Worm (Caenorhabditis elegans) whole organism, L1 larva: ENCODE results near the gene era-1.

Experiments
- C04F5.9 ChIP-seq: sonication (generic microtip); optimal IDR thresholded peaks from 2 replicates; lab custom pipeline; 2016; ENCODE audit warnings: missing genetic modification characterization, missing compliant biosample characterization
- C34B4.2 ChIP-seq: sonication (generic microtip); optimal IDR thresholded peaks from 2 replicates; lab custom pipeline; 2017; ENCODE audit warnings: mild to moderate bottlenecking, missing genetic modification characterization, missing compliant biosample characterization
- F16B12.6 ChIP-seq: fragments of 150-350 bp; optimal IDR thresholded peaks from 2 replicates; lab custom pipeline; 2014; ENCODE audit warnings: missing biosample characterization, missing genetic modification characterization
- alr-1 ChIP-seq: fragments of 200-800 bp; sonication (Bioruptor generic); optimal IDR thresholded peaks from 2 replicates; lab custom pipeline; 2018; ENCODE audit warnings: borderline replicate concordance, mild to moderate bottlenecking, missing genetic modification characterization, missing compliant biosample characterization
- ama-1 ChIP-seq: fragments of 150-350 bp; optimal IDR thresholded peaks from 2 replicates; lab custom pipeline; 2014
- blmp-1 ChIP-seq: fragments of 150-350 bp; optimal IDR thresholded peaks from 2 replicates; lab custom pipeline; 2014; ENCODE audit warnings: missing biosample characterization, missing genetic modification characterization
- ceh-8 ChIP-seq: fragments of 200-800 bp; sonication (Bioruptor generic); optimal IDR thresholded peaks from 2 replicates; lab custom pipeline; 2018; ENCODE audit warnings: mild to moderate bottlenecking, missing genetic modification characterization, moderate library complexity, missing compliant biosample characterization
- ces-1 ChIP-seq: fragments of 150-350 bp; optimal IDR thresholded peaks from 2 replicates; lab custom pipeline; 2014; ENCODE audit warnings: missing biosample characterization, missing genetic modification reagents, missing genetic modification characterization
- dpl-1 ChIP-seq, 3 experiments: fragments of 150-350 bp in 2 of 3; sonication (generic microtip) in 1 of 3; optimal IDR thresholded peaks; 2 replicates each; lab custom pipeline; 2014 to 2017; ENCODE audit warnings: missing biosample characterization in 3 of 3, missing genetic modification characterization in 3 of 3, missing genetic modification reagents in 3 of 3
- efl-1 ChIP-seq, 4 experiments: fragments of 150-350 bp; optimal IDR thresholded peaks in 3 of 4; peaks in 1 of 4; 1 replicate in 1 of 4; 2 replicates in 3 of 4; lab custom pipeline; 2014; ENCODE audit warnings: missing biosample characterization in 2 of 4, missing genetic modification characterization in 2 of 4, missing genetic modification reagents in 2 of 4
- efl-3 ChIP-seq: fragments of 200-800 bp; sonication (Bioruptor generic); optimal IDR thresholded peaks from 2 replicates; lab custom pipeline; 2018; ENCODE audit warnings: mild to moderate bottlenecking, missing genetic modification characterization, missing compliant biosample characterization
- elt-2 ChIP-seq: sonication (generic microtip); optimal IDR thresholded peaks from 2 replicates; lab custom pipeline; 2016; ENCODE audit warnings: missing genetic modification characterization, mild to moderate bottlenecking, inconsistent platforms, missing compliant biosample characterization, missing genetic modification reagents
- fkh-10 ChIP-seq: sonication (generic microtip); optimal IDR thresholded peaks from 2 replicates; lab custom pipeline; 2017; ENCODE audit warnings: missing biosample characterization, missing genetic modification reagents, missing genetic modification characterization
- fkh-4 ChIP-seq: sonication (generic microtip); optimal IDR thresholded peaks from 2 replicates; lab custom pipeline; 2016; ENCODE audit warnings: missing compliant biosample characterization, missing genetic modification characterization, borderline replicate concordance
- isw-1 ChIP-seq: fragments of 200-800 bp; sonication (Bioruptor generic); IDR thresholded peaks from 2 replicates; pipeline ENCODE4 v1.3.6; 2022; ENCODE audit warnings: missing genetic modification characterization, missing compliant biosample characterization
- mep-1 ChIP-seq: fragments of 150-350 bp; optimal IDR thresholded peaks from 2 replicates; lab custom pipeline; 2014; ENCODE audit warnings: missing biosample characterization, missing genetic modification characterization
- nhr-19 ChIP-seq: fragments of 200-800 bp; sonication (Bioruptor generic); conservative IDR thresholded peaks from 2 replicates; pipeline ENCODE4 v1.3.6; 2022; ENCODE audit warnings: missing genetic modification characterization, missing compliant biosample characterization
- nhr-77 ChIP-seq: fragments of 150-350 bp; optimal IDR thresholded peaks from 2 replicates; lab custom pipeline; 2014; ENCODE audit warnings: missing biosample characterization, missing genetic modification characterization
- nhr-84 ChIP-seq: sonication (generic microtip); optimal IDR thresholded peaks from 2 replicates; lab custom pipeline; 2017; ENCODE audit warnings: missing biosample characterization, missing genetic modification characterization
- nhr-85 ChIP-seq: sonication (generic microtip); peaks from one replicate; lab custom pipeline; 2016; ENCODE audit warnings: missing genetic modification characterization, inconsistent platforms, missing compliant biosample characterization
- nhr-90 ChIP-seq: sonication (generic microtip); optimal IDR thresholded peaks from 2 replicates; lab custom pipeline; 2016; ENCODE audit warnings: mild to moderate bottlenecking, missing genetic modification characterization, missing compliant biosample characterization; ENCODE audit not compliant: poor library complexity
- pag-3 ChIP-seq: sonication (generic microtip); optimal IDR thresholded peaks from 2 replicates; lab custom pipeline; 2017; ENCODE audit warnings: missing genetic modification characterization, mild to moderate bottlenecking, missing compliant biosample characterization, antibody characterized with exemption, borderline replicate concordance; ENCODE audit not compliant: insufficient read depth
- pqm-1 ChIP-seq: sonication (generic microtip); optimal IDR thresholded peaks from 3 replicates; lab custom pipeline; 2017; ENCODE audit warnings: missing biosample characterization, missing genetic modification characterization
- skn-1 ChIP-seq: fragments of 150-350 bp; optimal IDR thresholded peaks from 2 replicates; lab custom pipeline; 2014; ENCODE audit warnings: missing biosample characterization, missing genetic modification characterization
- snu-23 ChIP-seq: sonication (generic microtip); optimal IDR thresholded peaks from 2 replicates; lab custom pipeline; 2016; ENCODE audit warnings: missing genetic modification characterization, missing compliant biosample characterization
- sptf-1 ChIP-seq: fragments of 150-350 bp; optimal IDR thresholded peaks from 2 replicates; lab custom pipeline; 2014; ENCODE audit warnings: missing biosample characterization, missing genetic modification characterization
- tbx-2 ChIP-seq: sonication (generic microtip); optimal IDR thresholded peaks from 2 replicates; lab custom pipeline; 2016; ENCODE audit warnings: missing genetic modification characterization, missing compliant biosample characterization
- tlp-1 ChIP-seq: fragments of 150-350 bp; optimal IDR thresholded peaks from 2 replicates; lab custom pipeline; 2014; ENCODE audit warnings: missing biosample characterization, missing genetic modification characterization
- unc-130 ChIP-seq: fragments of 150-350 bp; optimal IDR thresholded peaks from 2 replicates; lab custom pipeline; 2017; ENCODE audit warnings: missing biosample characterization, missing genetic modification characterization, inconsistent platforms
- unc-30 ChIP-seq: sonication (generic microtip); optimal IDR thresholded peaks from 2 replicates; lab custom pipeline; 2017; ENCODE audit warnings: missing biosample characterization, missing genetic modification characterization
- unc-86 ChIP-seq: sonication (generic microtip); optimal IDR thresholded peaks from 2 replicates; lab custom pipeline; 2016; ENCODE audit warnings: missing genetic modification characterization, missing compliant biosample characterization
- unc-98 ChIP-seq: fragments of 200-800 bp; sonication (Bioruptor generic); IDR thresholded peaks from 2 replicates; pipeline ENCODE4 v1.3.6; 2022; ENCODE audit warnings: missing genetic modification characterization, missing compliant biosample characterization
- vab-15 ChIP-seq: sonication (generic microtip); optimal IDR thresholded peaks from 2 replicates; lab custom pipeline; 2017; ENCODE audit warnings: missing genotype, mild to moderate bottlenecking, missing genetic modification characterization, missing compliant biosample characterization
- xbp-1 ChIP-seq: sonication (generic microtip); optimal IDR thresholded peaks from 2 replicates; lab custom pipeline; 2016; ENCODE audit warnings: missing genetic modification characterization, missing compliant biosample characterization
- ztf-11 ChIP-seq, 2 experiments: sonication (generic microtip); optimal IDR thresholded peaks; 2 replicates each; lab custom pipeline; 2016 to 2017; ENCODE audit warnings: missing genetic modification characterization in 2 of 2, missing biosample characterization in 1 of 2, missing compliant biosample characterization in 1 of 2

Gene era-1

DNA sequence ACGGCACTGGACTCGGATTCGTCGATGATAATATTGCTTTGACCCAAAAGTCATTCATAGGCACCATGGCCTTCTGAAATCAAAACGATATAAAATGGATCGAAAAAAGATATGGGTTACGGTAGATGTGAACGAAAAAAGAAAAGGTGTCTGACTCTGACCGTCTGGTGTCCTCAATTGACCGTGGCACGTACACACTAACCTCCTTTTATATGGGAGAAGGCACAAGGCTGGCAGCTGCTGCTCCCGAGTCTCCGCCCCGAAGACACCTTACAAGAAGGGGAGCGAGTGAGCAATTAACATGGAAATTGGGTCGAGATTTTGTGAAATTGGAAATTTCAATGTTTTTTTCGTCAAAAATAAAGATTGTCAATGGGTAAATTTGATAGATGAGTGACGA lies 21.4 kb upstream of the era-1 start, which contains the start of gene egl-46:
Gene egl-46 (minus strand): TSS at position 73 of the 400 bp plus-strand sequence.
- TF ChIP-seq unc-98 (GFP tag; lab: Robert Waterston, UW) (no peak), pag-3 (tag; lab: Kevin White, UChicago) (no peak), isw-1 (GFP tag; lab: Robert Waterston, UW) (no peak), ces-1 (no peak), fkh-4 (no peak), ama-1 (lab: Kevin White, UChicago) (no peak), skn-1 (tag; lab: Kevin White, UChicago) (no peak), nhr-90 (tag; lab: Kevin White, UChicago) (no peak), efl-3 (GFP tag; lab: Kevin White, UChicago) (no peak), dpl-1 (GFP tag; optimal IDR thresholded peaks at IDR 0.05; lab: Kevin White, UChicago) (no peak), fkh-10 (GFP tag; lab: Kevin White, UChicago) (no peak), snu-23 (GFP tag; lab: Kevin White, UChicago) (no peak), pqm-1 (tag; lab: Kevin White, UChicago) (no peak), alr-1 (tag; lab: Kevin White, UChicago) (no peak), nhr-85 (tag; lab: Kevin White, UChicago) (no peak), unc-130 (tag; lab: Kevin White, UChicago) (no peak)

DNA sequence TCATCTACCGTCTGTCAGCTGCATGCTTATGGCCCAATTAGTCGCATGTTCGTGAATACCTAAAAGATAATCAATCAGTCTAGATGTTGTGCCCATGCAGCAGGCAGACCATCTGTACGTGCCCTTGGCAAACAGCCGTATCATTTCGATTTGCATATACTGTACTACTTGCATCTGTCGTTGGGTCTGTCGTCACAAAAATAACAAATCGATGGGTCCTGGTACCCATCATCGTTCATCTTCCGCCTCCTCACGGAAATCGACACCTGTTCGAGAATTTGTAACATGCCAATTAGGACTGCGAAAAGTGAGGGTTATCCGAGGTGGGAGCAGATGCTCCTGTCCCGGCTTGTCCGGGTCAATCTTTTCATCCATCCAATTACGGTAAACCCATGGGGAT lies 19.6 kb upstream of the era-1 start:
- TF ChIP-seq unc-86 (tag; lab: Kevin White, UChicago) (peak; percentile 29), tbx-2 (tag; lab: Kevin White, UChicago) (peak; percentile 51), nhr-19 (GFP tag; lab: Robert Waterston, UW) (no peak), ztf-11 (tag; optimal IDR thresholded peaks at IDR 0.05; lab: Kevin White, UChicago) (peak in 1 of 2 experiments; percentile 84), C04F5.9 (no peak), sptf-1 (tag; lab: Kevin White, UChicago) (no peak), dpl-1 (GFP tag; optimal IDR thresholded peaks at IDR 0.05; lab: Kevin White, UChicago) (no peak), unc-130 (tag; lab: Kevin White, UChicago) (no peak)

DNA sequence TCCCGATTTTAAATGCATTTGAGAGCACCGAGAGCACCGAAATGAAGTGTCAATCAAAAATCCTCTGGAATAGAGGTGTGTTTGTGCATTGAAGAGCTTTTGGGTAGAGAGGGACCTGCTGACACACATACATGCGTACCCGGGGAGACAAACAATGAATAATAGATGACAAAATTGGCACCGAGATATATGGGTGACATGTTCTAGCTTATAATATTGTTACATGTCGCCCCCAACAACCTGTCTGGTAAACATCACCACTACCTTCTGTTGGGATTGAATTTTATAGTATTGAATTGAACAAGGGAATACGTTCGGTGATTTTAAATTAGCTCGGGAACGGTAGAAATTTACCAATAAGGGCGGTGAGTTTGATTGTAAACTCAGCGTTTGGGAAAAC lies 19.1 kb upstream of the era-1 start:
- TF ChIP-seq F16B12.6 (no peak), elt-2 (tag; lab: Kevin White, UChicago) (no peak), blmp-1 (tag; lab: Kevin White, UChicago) (no peak), nhr-90 (tag; lab: Kevin White, UChicago) (no peak), pqm-1 (tag; lab: Kevin White, UChicago) (no peak), fkh-10 (GFP tag; lab: Kevin White, UChicago) (no peak), sptf-1 (tag; lab: Kevin White, UChicago) (no peak), nhr-77 (tag; lab: Kevin White, UChicago) (no peak), ceh-8 (GFP tag; lab: Kevin White, UChicago) (no peak), mep-1 (tag; lab: Kevin White, UChicago) (no peak), vab-15 (no peak), C34B4.2 (tag; lab: Kevin White, UChicago) (no peak), unc-30 (tag; lab: Kevin White, UChicago) (no peak)

- no peak for TF ChIP-seq nhr-84 (tag; lab: Kevin White, UChicago)
- no peak for TF ChIP-seq tlp-1 (tag; lab: Kevin White, UChicago)
- no peak for TF ChIP-seq efl-1 (optimal IDR thresholded peaks at IDR 0.05; lab: Kevin White, UChicago)
- TF ChIP-seq efl-1 (GFP tag; optimal IDR thresholded peaks at IDR 0.05 in 1 of 2; lab: Kevin White, UChicago), result peak in 1 of 2 experiments; percentile 62
- no peak for TF ChIP-seq xbp-1 (tag; lab: Kevin White, UChicago)
Measured at ce11 chrV:6684541-6684940, 18.3 kb upstream of the era-1 start.
